Fruit fly (Drosophila melanogaster): ENCODE results near the gene CG31371.
A peak's percentile ranks its signal among the peaks of the same experiment; 100 is the strongest.

The CG31371 gene

DNA sequence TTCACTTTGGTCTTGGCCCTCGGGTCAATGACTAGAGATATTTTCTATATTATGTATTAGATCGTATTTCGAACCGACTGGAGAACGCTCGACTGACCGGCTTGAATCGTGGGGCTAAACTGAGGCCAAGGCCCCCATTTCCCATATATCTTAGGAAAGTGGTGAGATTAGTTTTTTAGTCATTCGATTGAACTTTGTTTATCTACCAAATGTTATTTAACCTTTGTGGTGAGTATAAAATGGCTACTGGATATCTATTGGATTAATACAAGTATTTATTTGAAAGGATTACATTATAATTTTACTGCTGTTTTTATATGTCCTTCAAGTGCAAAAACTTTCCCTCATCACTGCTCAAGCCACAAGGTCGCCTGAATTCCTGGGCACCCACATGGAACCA lies at the start of gene CG31371:
TSS of gene CG31371 (minus strand) at position 101 of the 400 bp plus-strand sequence.
- TF ChIP-seq sens (GFP tag) (peak; percentile 48), dmrt99B (tag; optimal IDR thresholded peaks at IDR 0.05) (no peak), tna (GFP tag; IDR thresholded peaks at IDR 0.05; ENCODE audit: partially characterized antibody) (no peak), CG15011 (GFP tag; optimal IDR thresholded peaks at IDR 0.05) (no peak), CG8281 (tag; optimal IDR thresholded peaks at IDR 0.05) (no peak)

DNA sequence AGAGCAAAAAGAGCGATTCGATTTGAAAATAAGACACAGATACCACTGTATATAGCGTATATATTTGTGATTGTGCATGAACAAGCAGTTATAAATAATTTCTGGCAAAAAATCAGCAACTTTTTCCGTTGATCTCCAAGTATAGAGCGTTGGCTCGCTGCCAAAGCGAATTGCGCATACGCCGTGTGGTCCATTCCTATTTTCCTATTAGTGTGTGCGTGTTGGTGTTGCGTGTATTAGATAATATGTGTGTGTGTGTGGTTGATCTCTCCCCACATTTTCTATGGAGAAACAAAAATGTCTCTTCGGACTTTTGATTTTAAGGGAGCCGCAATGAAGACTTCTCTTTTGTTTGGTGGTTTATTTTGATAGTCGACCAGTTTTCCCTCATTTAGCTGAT lies 49.2 kb upstream of the CG31371 start:
- TF ChIP-seq ind (GFP tag; optimal IDR thresholded peaks at IDR 0.05) (no peak), unpg (GFP tag; optimal IDR thresholded peaks at IDR 0.05) (no peak), Hr39 (optimal IDR thresholded peaks at IDR 0.05) (no peak), ci (GFP tag; IDR thresholded peaks at IDR 0.05) (0 out of 3 replicates have a peak, but pooled peaks have one; percentile 15), NfI (GFP tag; optimal IDR thresholded peaks at IDR 0.05) (peak; percentile 16), CG11560 (tag; IDR thresholded peaks at IDR 0.05) (no peak), exex (tag; optimal IDR thresholded peaks at IDR 0.05) (no peak), CG11695 (GFP tag; IDR thresholded peaks at IDR 0.05) (no peak), CG3163 (GFP tag; optimal IDR thresholded peaks at IDR 0.05) (peak; percentile 85), CG6765 (GFP tag; optimal IDR thresholded peaks at IDR 0.05) (no peak), pan (optimal IDR thresholded peaks at IDR 0.05) (no peak), pan (GFP tag; optimal IDR thresholded peaks at IDR 0.05 in 1 of 2, IDR thresholded peaks at IDR 0.05 in 1 of 2) (no peak), ash1 (GFP tag; optimal IDR thresholded peaks at IDR 0.05) (no peak), Trl (optimal IDR thresholded peaks at IDR 0.05) (peak in 1 of 2 experiments; percentile 50), Trl (GFP tag; optimal IDR thresholded peaks at IDR 0.05) (no peak), ham (GFP tag; IDR thresholded peaks at IDR 0.05) (no peak), sna (GFP tag; IDR thresholded peaks at IDR 0.05; ENCODE audit: partially characterized antibody) (no peak), lab (GFP tag; optimal IDR thresholded peaks at IDR 0.05) (no peak), Sin3A (optimal IDR thresholded peaks at IDR 0.05) (no peak), h (optimal IDR thresholded peaks at IDR 0.05) (no peak), sd (tag; optimal IDR thresholded peaks at IDR 0.05) (peak; percentile 29), jing (GFP tag; optimal IDR thresholded peaks at IDR 0.05) (no peak), CG2129 (GFP tag; IDR thresholded peaks at IDR 0.05; ENCODE audit: partially characterized antibody) (no peak), chinmo (GFP tag; IDR thresholded peaks at IDR 0.05; ENCODE audit: partially characterized antibody) (0 out of 4 replicates have a peak, but pooled peaks have one; percentile 27), Atf-2 (GFP tag; optimal IDR thresholded peaks at IDR 0.05) (no peak), CG7372 (GFP tag; IDR thresholded peaks at IDR 0.05) (peak; percentile 60; the same call in 1 of the 2 replicates), CG18262 (tag; optimal IDR thresholded peaks at IDR 0.05) (no peak), cg (GFP tag; optimal IDR thresholded peaks at IDR 0.05) (peak; percentile 57), eyg (GFP tag; optimal IDR thresholded peaks at IDR 0.05) (no peak), lmd (GFP tag; IDR thresholded peaks at IDR 0.05) (no peak)

DNA sequence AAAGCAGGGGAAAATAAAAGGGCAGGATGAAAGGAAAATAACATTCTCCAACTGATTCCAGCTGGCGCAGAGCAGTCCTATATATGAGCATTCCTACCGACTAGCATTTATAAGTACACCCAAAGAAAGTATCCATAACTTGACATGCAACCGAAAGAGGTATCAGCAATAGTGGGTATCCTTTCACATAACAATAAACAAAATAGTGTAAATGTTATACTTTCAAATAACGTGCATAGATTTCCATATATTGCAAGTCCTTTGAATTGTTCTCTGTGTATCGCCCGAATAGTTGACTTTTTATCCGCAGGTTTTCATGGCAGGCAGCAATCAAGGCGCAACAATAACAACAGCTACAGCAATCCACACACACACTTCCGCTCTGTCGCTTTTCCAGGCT lies 46.7 kb upstream of the CG31371 start:
- TF ChIP-seq lmd (GFP tag; IDR thresholded peaks at IDR 0.05) (0 out of 2 replicates have a peak, but pooled peaks have one; percentile 28), caup (GFP tag; optimal IDR thresholded peaks at IDR 0.05; ENCODE audit: severe bottlenecking) (peak; percentile 24), lab (GFP tag; optimal IDR thresholded peaks at IDR 0.05) (peak; percentile 64), CG30431 (GFP tag; optimal IDR thresholded peaks at IDR 0.05) (no peak), HLH3B (GFP tag; IDR thresholded peaks at IDR 0.05) (no peak), Kr (GFP tag; optimal IDR thresholded peaks at IDR 0.05) (no peak), CG2678 (tag; optimal IDR thresholded peaks at IDR 0.05) (peak; percentile 43), ttk (GFP tag; IDR thresholded peaks at IDR 0.05) (no peak), pb (GFP tag; optimal IDR thresholded peaks at IDR 0.05) (no peak), pan (optimal IDR thresholded peaks at IDR 0.05) (no peak), pan (GFP tag; optimal IDR thresholded peaks at IDR 0.05 in 1 of 2, IDR thresholded peaks at IDR 0.05 in 1 of 2) (peak in 1 of 2 experiments; percentile 38), gsb-n (tag; optimal IDR thresholded peaks at IDR 0.05) (no peak), CG7556 (GFP tag; optimal IDR thresholded peaks at IDR 0.05) (peak; percentile 41), CG9437 (GFP tag; optimal IDR thresholded peaks at IDR 0.05) (no peak), Elba2 (GFP tag; optimal IDR thresholded peaks at IDR 0.05) (no peak), Med (GFP tag) (peak; percentile 81), org-1 (GFP tag; optimal IDR thresholded peaks at IDR 0.05) (peak; percentile 22), CG9932 (GFP tag; IDR thresholded peaks at IDR 0.05) (peak; percentile 27), slbo (GFP tag; IDR thresholded peaks at IDR 0.05) (peak; percentile 56; the same call in 1 of the 2 replicates), CG10147 (GFP tag; optimal IDR thresholded peaks at IDR 0.05) (peak; percentile 4)

Measured in whole organism, embryonic.